Worm (Caenorhabditis elegans) whole organism, young adult: ENCODE results near the gene F39G3.2.
A peak's percentile ranks its signal among the peaks of the same experiment; 100 is the strongest.

Source experiments
- B0035.1 ChIP-seq: sonication (generic microtip); optimal IDR thresholded peaks from 2 replicates; lab custom pipeline; 2016; ENCODE audit warnings: missing genetic modification characterization, mild to moderate bottlenecking, missing compliant biosample characterization, missing genotype, missing genetic modification reagents
- B0336.3 ChIP-seq: fragments of 200-800 bp; sonication (Bioruptor generic); IDR thresholded peaks from 2 replicates; pipeline ENCODE4 v1.3.6; 2022; ENCODE audit warnings: missing genetic modification characterization, missing compliant biosample characterization
- F22D6.2 ChIP-seq: sonication (generic microtip); optimal IDR thresholded peaks from 2 replicates; lab custom pipeline; 2016; ENCODE audit warnings: mild to moderate bottlenecking, missing genetic modification characterization, missing compliant biosample characterization
- F33H1.4 ChIP-seq: fragments of 200-800 bp; sonication (Bioruptor generic); IDR thresholded peaks from 2 replicates; pipeline ENCODE4 v1.3.6; 2022; ENCODE audit warnings: missing genetic modification reagents, missing genetic modification characterization, missing compliant biosample characterization
- F39B2.1 ChIP-seq: fragments of 200-800 bp; sonication (Bioruptor generic); IDR thresholded peaks from 2 replicates; pipeline ENCODE4 v1.3.6; 2022; ENCODE audit warnings: missing genetic modification reagents, missing genetic modification characterization, missing compliant biosample characterization
- F49E8.2 ChIP-seq: sonication (generic microtip); optimal IDR thresholded peaks from 3 replicates; lab custom pipeline; 2017; ENCODE audit warnings: missing genetic modification characterization, mild to moderate bottlenecking, missing compliant biosample characterization, antibody characterized with exemption, moderate library complexity; ENCODE audit not compliant: insufficient read depth
- F57A8.1 ChIP-seq: fragments of 200-800 bp; sonication (Bioruptor generic); optimal IDR thresholded peaks from 2 replicates; lab custom pipeline; 2018; ENCODE audit warnings: mild to moderate bottlenecking, missing genetic modification characterization, moderate library complexity, missing compliant biosample characterization
- F57C9.4 ChIP-seq: sonication (generic microtip); optimal IDR thresholded peaks from 2 replicates; lab custom pipeline; 2017; ENCODE audit warnings: mild to moderate bottlenecking, missing genetic modification characterization, missing compliant biosample characterization
- T26A5.8 ChIP-seq: sonication (generic microtip); optimal IDR thresholded peaks from 2 replicates; lab custom pipeline; 2016; ENCODE audit warnings: missing genetic modification characterization, missing compliant biosample characterization
- Y67H2A.10 ChIP-seq: fragments of 200-800 bp; sonication (Bioruptor generic); conservative IDR thresholded peaks from 2 replicates; pipeline ENCODE4 v1.3.6; 2022; ENCODE audit warnings: missing genetic modification reagents, missing genetic modification characterization, missing compliant biosample characterization
- Y79H2A.3 ChIP-seq: fragments of 200-800 bp; sonication (Bioruptor generic); conservative IDR thresholded peaks from 2 replicates; pipeline ENCODE4 v1.3.6; 2022; ENCODE audit warnings: missing genetic modification reagents, missing genetic modification characterization, missing compliant biosample characterization
- akir-1 ChIP-seq: fragments of 200-800 bp; sonication (Bioruptor generic); optimal IDR thresholded peaks from 2 replicates; lab custom pipeline; 2018; ENCODE audit warnings: mild to moderate bottlenecking, missing genetic modification characterization, moderate library complexity, missing compliant biosample characterization
- ama-1 ChIP-seq, 3 experiments: fragments of 150-350 bp in 1 of 3; sonication (generic microtip) in 2 of 3; optimal IDR thresholded peaks; 2 replicates each; lab custom pipeline; 2014 to 2018; ENCODE audit warnings: missing biosample characterization in 2 of 3, missing genetic modification characterization in 2 of 3, missing genetic modification reagents in 2 of 3
- aptf-3 ChIP-seq: fragments of 200-800 bp; sonication (Bioruptor generic); IDR thresholded peaks from 2 replicates; pipeline ENCODE4 v1.3.6; 2022; ENCODE audit warnings: missing genetic modification characterization, missing compliant biosample characterization
- attf-5 ChIP-seq: fragments of 200-800 bp; sonication (Bioruptor generic); optimal IDR thresholded peaks from 2 replicates; lab custom pipeline; 2018; ENCODE audit warnings: mild to moderate bottlenecking, missing genetic modification characterization, missing compliant biosample characterization
- bed-1 ChIP-seq: fragments of 200-800 bp; sonication (Bioruptor generic); IDR thresholded peaks from 2 replicates; pipeline ENCODE4 v1.3.6; 2022; ENCODE audit warnings: missing genetic modification reagents, missing genetic modification characterization, missing compliant biosample characterization
- ccch-3 ChIP-seq: fragments of 200-800 bp; sonication (Bioruptor generic); optimal IDR thresholded peaks from 2 replicates; lab custom pipeline; 2018; ENCODE audit warnings: mild to moderate bottlenecking, missing genetic modification characterization, missing compliant biosample characterization
- ceh-40 ChIP-seq: fragments of 200-800 bp; sonication (Bioruptor generic); IDR thresholded peaks from 2 replicates; pipeline ENCODE4 v1.3.6; 2022; ENCODE audit warnings: missing genetic modification characterization, missing compliant biosample characterization
- ceh-91 ChIP-seq: fragments of 200-800 bp; sonication (Bioruptor generic); IDR thresholded peaks from 2 replicates; pipeline ENCODE4 v1.3.6; 2022; ENCODE audit warnings: missing genetic modification reagents, missing genetic modification characterization, missing compliant biosample characterization
- efl-1 ChIP-seq: fragments of 150-350 bp; optimal IDR thresholded peaks from 2 replicates; lab custom pipeline; 2014; ENCODE audit warnings: missing biosample characterization, missing genetic modification reagents, missing genetic modification characterization
- egl-44 ChIP-seq: fragments of 200-800 bp; sonication (Bioruptor generic); IDR thresholded peaks from 2 replicates; pipeline ENCODE4 v1.3.6; 2022; ENCODE audit warnings: missing genetic modification reagents, missing genetic modification characterization, missing compliant biosample characterization
- fkh-3 ChIP-seq: sonication (generic microtip); optimal IDR thresholded peaks from 2 replicates; lab custom pipeline; 2016; ENCODE audit warnings: mild to moderate bottlenecking, missing genetic modification characterization, missing compliant biosample characterization
- hlh-26 ChIP-seq: fragments of 200-800 bp; sonication (Bioruptor generic); conservative IDR thresholded peaks from 2 replicates; pipeline ENCODE4 v1.3.6; 2022; ENCODE audit warnings: missing genetic modification reagents, missing genetic modification characterization, missing compliant biosample characterization
- hmg-1.2 ChIP-seq: fragments of 200-800 bp; sonication (Bioruptor generic); IDR thresholded peaks from 2 replicates; pipeline ENCODE4 v1.3.6; 2022; ENCODE audit warnings: missing genetic modification reagents, missing genetic modification characterization, missing compliant biosample characterization
- hsf-1 ChIP-seq: fragments of 200-800 bp; sonication (Bioruptor generic); IDR thresholded peaks from 2 replicates; pipeline ENCODE4 v1.3.6; 2022; ENCODE audit warnings: missing genetic modification reagents, missing genetic modification characterization, missing compliant biosample characterization
- lag-1 ChIP-seq: fragments of 200-800 bp; sonication (Bioruptor generic); IDR thresholded peaks from 2 replicates; pipeline ENCODE4 v1.3.6; 2022; ENCODE audit warnings: missing genetic modification reagents, missing genetic modification characterization, missing compliant biosample characterization
- let-526 ChIP-seq: fragments of 200-800 bp; sonication (Bioruptor generic); IDR thresholded peaks from 2 replicates; pipeline ENCODE4 v1.3.6; 2022; ENCODE audit warnings: missing genetic modification reagents, missing genetic modification characterization, missing compliant biosample characterization
- lsy-27 ChIP-seq: sonication (generic microtip); optimal IDR thresholded peaks from 2 replicates; lab custom pipeline; 2017; ENCODE audit warnings: missing genetic modification characterization, mild to moderate bottlenecking, missing compliant biosample characterization, antibody characterized with exemption, missing genotype, borderline replicate concordance; ENCODE audit not compliant: insufficient read depth
- madf-6 ChIP-seq: fragments of 200-800 bp; sonication (Bioruptor generic); IDR thresholded peaks from 2 replicates; pipeline ENCODE4 v1.3.6; 2022; ENCODE audit warnings: missing genetic modification reagents, missing genetic modification characterization, missing compliant biosample characterization
- mcd-1 ChIP-seq: fragments of 200-800 bp; sonication (Bioruptor generic); IDR thresholded peaks from 2 replicates; pipeline ENCODE4 v1.3.6; 2022; ENCODE audit warnings: missing genetic modification reagents, missing genetic modification characterization, missing compliant biosample characterization
- nhr-27 ChIP-seq: fragments of 200-800 bp; sonication (Bioruptor generic); optimal IDR thresholded peaks from 2 replicates; lab custom pipeline; 2018; ENCODE audit warnings: mild to moderate bottlenecking, missing genetic modification characterization, moderate library complexity, missing compliant biosample characterization
- nhr-80 ChIP-seq: sonication (generic microtip); optimal IDR thresholded peaks from 2 replicates; lab custom pipeline; 2016; ENCODE audit warnings: missing genetic modification characterization, missing compliant biosample characterization
- pha-4 ChIP-seq: fragments of 150-350 bp; sonication (generic microtip); optimal IDR thresholded peaks from 2 replicates; lab custom pipeline; 2014; ENCODE audit warnings: missing biosample characterization, missing genetic modification reagents, missing genetic modification characterization
- rpc-1 ChIP-seq, 2 experiments: fragments of 150-350 bp in 1 of 2; sonication (generic microtip) in 1 of 2; optimal IDR thresholded peaks; 2 replicates each; lab custom pipeline; 2014 to 2018; ENCODE audit warnings: missing biosample characterization in 1 of 2, missing genetic modification characterization in 1 of 2, missing genetic modification reagents in 1 of 2, missing genotype in 1 of 2
- sea-2 ChIP-seq: fragments of 200-800 bp; sonication (Bioruptor generic); IDR thresholded peaks from 2 replicates; pipeline ENCODE4 v1.3.6; 2022; ENCODE audit warnings: missing genetic modification characterization, missing compliant biosample characterization
- snpc-1.3 ChIP-seq: sonication (generic microtip); optimal IDR thresholded peaks from 2 replicates; lab custom pipeline; 2017; ENCODE audit warnings: missing genetic modification characterization, mild to moderate bottlenecking, missing compliant biosample characterization, antibody characterized with exemption, moderate library complexity, missing genotype, missing genetic modification reagents; ENCODE audit not compliant: insufficient read depth
- sptf-2 ChIP-seq: fragments of 200-800 bp; sonication (Bioruptor generic); optimal IDR thresholded peaks from 2 replicates; lab custom pipeline; 2018; ENCODE audit warnings: mild to moderate bottlenecking, missing genetic modification characterization, missing compliant biosample characterization
- zim-3 ChIP-seq: sonication (generic microtip); optimal IDR thresholded peaks from 2 replicates; lab custom pipeline; 2017; ENCODE audit warnings: mild to moderate bottlenecking, missing genetic modification characterization, moderate library complexity, missing compliant biosample characterization
- ztf-18 ChIP-seq: sonication (generic microtip); optimal IDR thresholded peaks from 2 replicates; lab custom pipeline; 2016; ENCODE audit warnings: missing genotype, mild to moderate bottlenecking, missing genetic modification characterization, missing compliant biosample characterization
- ztf-22 ChIP-seq: fragments of 200-800 bp; sonication (Bioruptor generic); optimal IDR thresholded peaks from 2 replicates; lab custom pipeline; 2018; ENCODE audit warnings: mild to moderate bottlenecking, missing genetic modification characterization, moderate library complexity, missing compliant biosample characterization
- ztf-25 ChIP-seq: fragments of 200-800 bp; sonication (Bioruptor generic); IDR thresholded peaks from 2 replicates; pipeline ENCODE4 v1.3.6; 2022; ENCODE audit warnings: missing genetic modification reagents, missing genetic modification characterization, missing compliant biosample characterization
- ztf-26 ChIP-seq: sonication (generic microtip); optimal IDR thresholded peaks from 2 replicates; lab custom pipeline; 2017; ENCODE audit warnings: missing genetic modification characterization, missing compliant biosample characterization

F39G3.2 gene

DNA sequence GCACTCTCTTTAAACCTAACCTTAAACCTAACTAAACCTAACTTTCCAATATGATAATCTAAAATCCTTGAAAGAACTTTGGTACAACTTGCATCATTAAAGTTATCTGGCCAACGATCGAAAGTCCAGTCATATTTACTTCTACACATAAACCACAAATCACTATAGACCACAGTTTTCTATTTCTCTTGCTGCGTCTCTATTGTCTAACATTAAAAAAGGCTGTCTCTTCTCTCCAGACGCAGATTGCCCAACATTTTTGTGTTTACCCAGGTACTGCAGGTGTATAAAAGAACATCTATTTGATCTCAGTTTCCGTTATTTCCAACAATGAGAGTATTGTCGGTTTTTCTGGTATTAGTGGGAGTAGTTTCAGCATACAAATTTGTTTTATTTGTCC lies 4.6 kb downstream of the F39G3.2 start, which contains the start of gene ugt-61:
Gene ugt-61, plus strand, starts transcription at position 233 of the 400 bp plus-strand sequence.
- TF ChIP-seq hmg-1.2 (GFP tag; lab: Robert Waterston, UW) (peak; percentile 51; the same call in 1 of the 2 replicates), attf-5 (GFP tag; lab: Kevin White, UChicago) (no peak), nhr-80 (tag; lab: Kevin White, UChicago) (peak; percentile 16)

DNA sequence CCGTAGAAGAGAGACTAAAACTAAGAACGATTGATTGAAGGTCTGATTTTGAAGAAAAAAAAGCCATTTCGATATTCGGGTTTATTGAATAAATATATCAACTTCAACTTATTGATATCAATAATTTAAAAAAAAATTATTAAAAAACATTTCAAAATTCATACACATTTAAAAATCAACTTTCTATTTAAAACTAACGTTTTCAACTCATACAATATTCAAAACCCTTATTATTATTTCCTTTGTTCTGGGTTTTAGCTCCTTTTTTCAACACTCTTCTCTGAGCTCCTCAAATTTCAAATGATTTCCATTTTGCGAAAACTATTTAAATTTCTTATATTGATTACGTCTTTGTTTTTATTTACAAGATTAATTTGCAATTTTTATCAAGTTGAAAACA lies 7.6 kb downstream of the F39G3.2 start, which contains the start of gene C18G1.7:
Gene C18G1.7, plus strand, starts transcription at position 301 of the 400 bp plus-strand sequence.
- no peak for TF ChIP-seq lag-1 (GFP tag; lab: Robert Waterston, UW)
- TF ChIP-seq F49E8.2 (tag; lab: Kevin White, UChicago), result no peak
- no peak for TF ChIP-seq ama-1 (optimal IDR thresholded peaks at IDR 0.05; lab: Kevin White, UChicago)
- TF ChIP-seq ama-1 (GFP tag; optimal IDR thresholded peaks at IDR 0.05; lab: Kevin White, UChicago), result no peak
- no peak for TF ChIP-seq egl-44 (GFP tag; lab: Robert Waterston, UW)
- no peak for TF ChIP-seq sea-2 (GFP tag; lab: Robert Waterston, UW)
- no peak for TF ChIP-seq snpc-1.3
- no peak for TF ChIP-seq ccch-3 (GFP tag; lab: Kevin White, UChicago)
- TF ChIP-seq F22D6.2 (tag; lab: Kevin White, UChicago), result no peak
- TF ChIP-seq nhr-27 (tag; lab: Kevin White, UChicago), result no peak
- no peak for TF ChIP-seq F33H1.4 (GFP tag; lab: Robert Waterston, UW)
- TF ChIP-seq attf-5 (GFP tag; lab: Kevin White, UChicago), result no peak
- no peak for TF ChIP-seq Y67H2A.10 (GFP tag; lab: Robert Waterston, UW)
- TF ChIP-seq hsf-1, result no peak
- no peak for TF ChIP-seq aptf-3 (GFP tag; lab: Robert Waterston, UW)

DNA sequence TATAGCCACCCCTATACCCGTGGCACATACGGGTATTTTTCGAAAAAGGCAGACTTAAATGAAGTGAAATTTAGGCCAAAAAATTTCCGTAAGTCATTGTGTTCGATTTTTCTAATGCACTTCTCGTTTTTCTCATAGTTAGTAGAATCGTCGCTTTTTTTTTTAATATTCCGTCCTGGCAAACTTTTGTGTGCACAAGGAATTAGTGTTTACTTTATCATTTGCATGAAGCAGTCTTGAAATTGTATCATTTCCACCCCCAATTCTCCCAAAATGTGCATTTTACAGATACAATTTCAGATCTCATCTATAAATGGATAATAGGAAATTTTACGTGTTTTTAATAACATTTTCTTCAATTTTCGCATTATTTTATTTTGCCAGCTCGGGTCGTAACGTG lies 12.7 kb downstream of the F39G3.2 start, which contains the start of gene C18G1.6:
Gene C18G1.6, plus strand, starts transcription at position 301 of the 400 bp plus-strand sequence.
- no peak for TF ChIP-seq zim-3
- TF ChIP-seq Y79H2A.3, result no peak
- TF ChIP-seq nhr-27 (tag; lab: Kevin White, UChicago), result no peak
- no peak for TF ChIP-seq ceh-40 (GFP tag; lab: Robert Waterston, UW)
- TF ChIP-seq ztf-22, result no peak
- no peak for TF ChIP-seq F39B2.1 (GFP tag; lab: Robert Waterston, UW)
- TF ChIP-seq, all 124 proteins: peak for 0

DNA sequence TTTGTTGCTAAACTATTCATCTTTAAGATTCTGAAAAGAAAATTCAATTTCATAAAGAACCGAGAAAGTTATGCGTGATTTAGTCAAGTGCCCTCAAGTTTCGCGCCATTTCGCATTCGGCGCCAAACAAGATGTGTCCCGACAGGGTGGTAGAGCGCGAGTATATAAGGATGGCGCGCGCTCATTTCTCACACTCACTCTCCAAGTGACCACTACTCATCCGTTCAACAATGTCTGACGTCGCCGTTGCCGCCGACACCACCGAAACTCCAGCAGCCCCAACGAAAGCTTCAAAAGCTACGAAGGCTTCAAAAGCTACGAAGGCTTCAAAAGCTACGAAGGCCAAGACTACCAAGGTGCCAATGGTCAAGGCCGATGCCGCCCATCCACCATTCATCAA lies 16.5 kb downstream of the F39G3.2 start, which contains the start of gene hil-4:
Gene hil-4, plus strand, starts transcription at position 191 of the 400 bp plus-strand sequence.
- TF ChIP-seq sptf-2 (GFP tag; lab: Kevin White, UChicago) (no peak), B0336.3 (GFP tag; lab: Robert Waterston, UW) (no peak), hlh-26 (no peak), ztf-18 (tag; lab: Kevin White, UChicago) (no peak), mcd-1 (GFP tag; lab: Robert Waterston, UW) (peak; percentile 42), B0035.1 (tag; lab: Kevin White, UChicago) (no peak), T26A5.8 (no peak), snpc-1.3 (no peak), sea-2 (GFP tag; lab: Robert Waterston, UW) (no peak), let-526 (GFP tag; lab: Robert Waterston, UW) (0 out of 2 replicates have a peak, but pooled peaks have one; percentile 37), pha-4 (tag; lab: Kevin White, UChicago) (no peak), efl-1 (GFP tag; lab: Kevin White, UChicago) (peak; percentile 91), ztf-25 (GFP tag; lab: Robert Waterston, UW) (no peak), ceh-91 (GFP tag; lab: Robert Waterston, UW) (peak; percentile 86), madf-6 (GFP tag; lab: Robert Waterston, UW) (peak; percentile 96), F57A8.1 (GFP tag; lab: Kevin White, UChicago) (no peak), ztf-26 (tag; lab: Kevin White, UChicago) (no peak), lsy-27 (tag; lab: Kevin White, UChicago) (no peak), nhr-80 (tag; lab: Kevin White, UChicago) (no peak), F57C9.4 (tag; lab: Kevin White, UChicago) (no peak), akir-1 (no peak), rpc-1 (optimal IDR thresholded peaks at IDR 0.05; lab: Kevin White, UChicago) (no peak), rpc-1 (tag; optimal IDR thresholded peaks at IDR 0.05; lab: Kevin White, UChicago) (no peak), fkh-3 (tag; lab: Kevin White, UChicago) (no peak), bed-1 (GFP tag; lab: Robert Waterston, UW) (no peak), Y79H2A.3 (peak; percentile 51; the same call in 1 of the 2 replicates)
